Worm (Caenorhabditis elegans) whole organism, L3 larva: ENCODE measurements around the gene grl-8.

Experiments
- ceh-28 ChIP-seq: fragments of 150-350 bp; optimal IDR thresholded peaks from 2 replicates; lab custom pipeline; 2014; ENCODE audit warnings: missing biosample characterization, missing genetic modification reagents, missing genetic modification characterization
- daf-12 ChIP-seq: fragments of 150-350 bp; optimal IDR thresholded peaks from 2 replicates; lab custom pipeline; 2014; ENCODE audit warnings: missing biosample characterization, missing genetic modification reagents, missing genetic modification characterization
- egl-27 ChIP-seq: sonication (generic microtip); optimal IDR thresholded peaks from 4 replicates; lab custom pipeline; 2017; ENCODE audit warnings: missing biosample characterization, missing genetic modification reagents, missing genetic modification characterization
- egl-5 ChIP-seq: fragments of 150-350 bp; optimal IDR thresholded peaks from 2 replicates; lab custom pipeline; 2017; ENCODE audit warnings: missing biosample characterization, missing genetic modification reagents, missing genetic modification characterization, inconsistent platforms
- elt-1 ChIP-seq: fragments of 150-350 bp; optimal IDR thresholded peaks from 2 replicates; lab custom pipeline; 2014; ENCODE audit warnings: missing biosample characterization, missing genetic modification characterization
- elt-2 ChIP-seq: sonication (generic microtip); optimal IDR thresholded peaks from 2 replicates; lab custom pipeline; 2016; ENCODE audit warnings: missing genetic modification reagents, mild to moderate bottlenecking, missing genetic modification characterization, missing compliant biosample characterization
- elt-3 ChIP-seq, 3 experiments: fragments of 150-350 bp in 1 of 3; sonication (generic microtip) in 2 of 3; optimal IDR thresholded peaks; 2 replicates in 2 of 3; 4 replicates in 1 of 3; lab custom pipeline; 2014 to 2017; ENCODE audit warnings: missing biosample characterization in 3 of 3, missing genetic modification characterization in 3 of 3
- eor-1 ChIP-seq, 2 experiments: fragments of 150-350 bp; optimal IDR thresholded peaks; 2 replicates each; lab custom pipeline; 2014 to 2018; ENCODE audit warnings: missing biosample characterization in 2 of 2, missing genetic modification characterization in 2 of 2
- fkh-10 ChIP-seq: sonication (generic microtip); optimal IDR thresholded peaks from 2 replicates; lab custom pipeline; 2017; ENCODE audit warnings: missing biosample characterization, missing genetic modification reagents, missing genetic modification characterization
- fkh-2 ChIP-seq: fragments of 150-350 bp; optimal IDR thresholded peaks from 2 replicates; lab custom pipeline; 2014; ENCODE audit warnings: missing biosample characterization, missing genetic modification reagents, missing genetic modification characterization
- fos-1 ChIP-seq: fragments of 150-350 bp; optimal IDR thresholded peaks from 2 replicates; lab custom pipeline; 2014; ENCODE audit warnings: missing biosample characterization, missing genetic modification characterization
- hmg-11 ChIP-seq: sonication (generic microtip); optimal IDR thresholded peaks from 2 replicates; lab custom pipeline; 2016; ENCODE audit warnings: missing genetic modification characterization, missing compliant biosample characterization
- jun-1 ChIP-seq: fragments of 150-350 bp; optimal IDR thresholded peaks from 2 replicates; lab custom pipeline; 2014; ENCODE audit warnings: missing biosample characterization, missing genetic modification reagents, missing genetic modification characterization
- lin-15B ChIP-seq: fragments of 150-350 bp; optimal IDR thresholded peaks from 2 replicates; lab custom pipeline; 2014; ENCODE audit warnings: missing biosample characterization, missing genetic modification characterization
- lsy-12 ChIP-seq: sonication (generic microtip); optimal IDR thresholded peaks from 2 replicates; lab custom pipeline; 2016; ENCODE audit warnings: mild to moderate bottlenecking, missing genetic modification characterization, missing compliant biosample characterization
- mdl-1 ChIP-seq: fragments of 150-350 bp; optimal IDR thresholded peaks from 2 replicates; lab custom pipeline; 2014; ENCODE audit warnings: missing biosample characterization, missing genetic modification characterization
- nfya-1 ChIP-seq: sonication (generic microtip); optimal IDR thresholded peaks from 2 replicates; lab custom pipeline; 2017; ENCODE audit warnings: missing genetic modification characterization, mild to moderate bottlenecking, missing compliant biosample characterization, antibody characterized with exemption, moderate library complexity; ENCODE audit not compliant: insufficient read depth
- nhr-11 ChIP-seq: fragments of 150-350 bp; optimal IDR thresholded peaks from 2 replicates; lab custom pipeline; 2014; ENCODE audit warnings: missing biosample characterization, missing genetic modification characterization
- nhr-12 ChIP-seq: fragments of 150-350 bp; optimal IDR thresholded peaks from 2 replicates; lab custom pipeline; 2014; ENCODE audit warnings: missing biosample characterization, missing genetic modification characterization
- nhr-237 ChIP-seq: fragments of 150-350 bp; optimal IDR thresholded peaks from 2 replicates; lab custom pipeline; 2014; ENCODE audit warnings: missing biosample characterization, missing genetic modification characterization
- nhr-25 ChIP-seq: sonication (generic microtip); optimal IDR thresholded peaks from 2 replicates; lab custom pipeline; 2017; ENCODE audit warnings: missing biosample characterization, missing genetic modification characterization
- nhr-28 ChIP-seq: fragments of 150-350 bp; optimal IDR thresholded peaks from 2 replicates; lab custom pipeline; 2014; ENCODE audit warnings: missing biosample characterization, missing genetic modification characterization
- nhr-43 ChIP-seq: sonication (generic microtip); optimal IDR thresholded peaks from 2 replicates; lab custom pipeline; 2016; ENCODE audit warnings: mild to moderate bottlenecking, missing genetic modification characterization, missing compliant biosample characterization; ENCODE audit not compliant: poor library complexity, severe bottlenecking
- nhr-77 ChIP-seq: fragments of 150-350 bp; optimal IDR thresholded peaks from 2 replicates; lab custom pipeline; 2014; ENCODE audit warnings: missing biosample characterization, missing genetic modification characterization
- pha-4 ChIP-seq: fragments of 150-350 bp; optimal IDR thresholded peaks from 2 replicates; lab custom pipeline; 2014; ENCODE audit warnings: missing biosample characterization, missing genetic modification reagents, missing genetic modification characterization
- skn-1 ChIP-seq: fragments of 150-350 bp; optimal IDR thresholded peaks from 2 replicates; lab custom pipeline; 2014; ENCODE audit warnings: missing biosample characterization, missing genetic modification characterization
- snpc-4 ChIP-seq: fragments of 150-350 bp; optimal IDR thresholded peaks from 2 replicates; lab custom pipeline; 2014; ENCODE audit warnings: missing biosample characterization, missing genetic modification characterization
- unc-39 ChIP-seq: sonication (generic microtip); optimal IDR thresholded peaks from 4 replicates; lab custom pipeline; 2017; ENCODE audit warnings: missing biosample characterization, missing genetic modification characterization
- zag-1 ChIP-seq: fragments of 150-350 bp; optimal IDR thresholded peaks from 2 replicates; lab custom pipeline; 2014; ENCODE audit warnings: missing biosample characterization, missing genetic modification characterization
- ztf-4 ChIP-seq: fragments of 150-350 bp; optimal IDR thresholded peaks from 2 replicates; lab custom pipeline; 2014; ENCODE audit warnings: missing biosample characterization, missing genetic modification characterization

The grl-8 gene

DNA sequence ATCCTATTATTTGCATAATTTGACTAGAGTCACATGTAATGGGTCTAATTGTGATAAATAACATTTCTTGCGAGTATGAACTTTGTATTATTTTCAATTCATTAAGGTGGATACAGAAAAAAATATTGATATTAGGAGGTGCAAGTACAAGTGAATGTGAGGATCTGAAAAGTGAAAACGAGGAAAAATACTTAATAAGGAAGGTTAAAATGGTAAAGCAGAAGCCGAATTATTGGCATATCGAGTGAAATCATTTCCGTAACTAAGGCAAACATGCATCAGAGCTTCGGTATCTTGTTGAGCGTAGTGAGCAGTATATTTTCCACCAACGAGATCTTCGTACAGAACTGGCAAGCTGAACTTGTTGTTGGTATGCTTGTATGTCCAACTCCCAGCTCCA lies 28.4 kb downstream of the grl-8 start:
- TF ChIP-seq eor-1 (tag; optimal IDR thresholded peaks at IDR 0.05; lab: Kevin White, UChicago) = no peak
- TF ChIP-seq daf-12 (tag; lab: Kevin White, UChicago) = no peak
- TF ChIP-seq egl-5 = no peak
- TF ChIP-seq fos-1 (tag; lab: Kevin White, UChicago) = no peak
- TF ChIP-seq nhr-237 = no peak
- no peak for TF ChIP-seq nfya-1 (tag; lab: Kevin White, UChicago)
- no peak for TF ChIP-seq fkh-10
- no peak for TF ChIP-seq unc-39
- no peak for TF ChIP-seq hmg-11
- TF ChIP-seq lsy-12 = no peak
- no peak for TF ChIP-seq nhr-11
- TF ChIP-seq elt-3 (tag; optimal IDR thresholded peaks at IDR 0.05; lab: Kevin White, UChicago) = no peak
- TF ChIP-seq nhr-43 (tag; lab: Kevin White, UChicago) = no peak
- TF ChIP-seq egl-27 = no peak
- TF ChIP-seq pha-4 (tag; lab: Kevin White, UChicago) = no peak
- TF ChIP-seq nhr-77 (tag; lab: Kevin White, UChicago) = no peak
- no peak for TF ChIP-seq nhr-25 (tag; lab: Kevin White, UChicago)
- no peak for TF ChIP-seq ceh-28 (tag; lab: Kevin White, UChicago)
- no peak for TF ChIP-seq fkh-2 (tag; lab: Kevin White, UChicago)

DNA sequence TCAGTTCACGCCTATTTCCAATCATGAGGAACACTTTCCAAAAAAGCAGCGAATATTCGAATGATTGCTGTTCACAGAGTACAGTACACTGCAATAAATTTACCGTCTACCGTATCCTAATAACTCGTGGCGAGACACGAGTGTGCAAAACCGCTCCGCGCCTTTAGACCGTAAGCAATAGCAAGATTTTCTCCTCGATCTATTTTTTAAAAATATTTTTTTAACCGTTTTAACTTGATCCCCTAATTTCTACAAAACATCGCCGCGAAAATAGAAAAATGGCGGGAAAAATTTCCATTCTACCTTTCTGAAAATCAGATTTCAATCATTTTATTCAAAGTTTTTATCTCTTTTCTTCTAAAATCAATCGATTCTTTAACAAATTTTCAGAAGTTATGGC lies 30.2 kb downstream of the grl-8 start, which contains the start of gene era-1:
era-1 (plus strand) TSS at position 366 of the 400 bp plus-strand sequence.
- TF ChIP-seq eor-1 (tag; optimal IDR thresholded peaks at IDR 0.05; lab: Kevin White, UChicago) = no peak
- TF ChIP-seq egl-5 = no peak
- TF ChIP-seq fkh-2 (tag; lab: Kevin White, UChicago) = no peak
- no peak for TF ChIP-seq nhr-28 (tag; lab: Kevin White, UChicago)
- no peak for TF ChIP-seq skn-1 (tag; lab: Kevin White, UChicago)
- TF ChIP-seq hmg-11 = no peak
- no peak for TF ChIP-seq unc-39
- TF ChIP-seq elt-3 (tag; optimal IDR thresholded peaks at IDR 0.05; lab: Kevin White, UChicago) = no peak
- no peak for TF ChIP-seq zag-1 (tag; lab: Kevin White, UChicago)
- no peak for TF ChIP-seq lin-15B
- TF ChIP-seq, all 47 proteins: peak for 0

DNA sequence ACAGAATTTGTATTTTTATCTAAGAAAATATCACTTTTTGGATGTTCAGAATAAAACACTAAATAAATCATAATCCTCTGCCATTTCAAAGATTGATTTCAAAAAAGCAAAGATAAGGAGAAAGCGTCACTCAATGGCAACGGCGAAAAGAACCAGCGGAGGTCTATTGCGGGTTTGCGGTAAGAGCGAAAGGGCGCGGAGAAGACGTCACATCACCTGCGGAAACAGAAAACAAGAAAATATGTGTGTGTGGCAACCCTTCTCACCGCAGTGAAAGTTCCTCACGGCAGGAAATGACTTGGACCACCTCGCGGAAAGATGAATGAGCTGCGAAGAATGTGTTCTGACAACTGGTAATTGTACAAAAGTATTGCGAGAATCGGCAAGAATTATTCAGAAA lies 33.1 kb downstream of the grl-8 start:
- TF ChIP-seq fkh-10 (no peak), fkh-2 (tag; lab: Kevin White, UChicago) (no peak), elt-2 (tag; lab: Kevin White, UChicago) (no peak), fos-1 (tag; lab: Kevin White, UChicago) (no peak)

DNA sequence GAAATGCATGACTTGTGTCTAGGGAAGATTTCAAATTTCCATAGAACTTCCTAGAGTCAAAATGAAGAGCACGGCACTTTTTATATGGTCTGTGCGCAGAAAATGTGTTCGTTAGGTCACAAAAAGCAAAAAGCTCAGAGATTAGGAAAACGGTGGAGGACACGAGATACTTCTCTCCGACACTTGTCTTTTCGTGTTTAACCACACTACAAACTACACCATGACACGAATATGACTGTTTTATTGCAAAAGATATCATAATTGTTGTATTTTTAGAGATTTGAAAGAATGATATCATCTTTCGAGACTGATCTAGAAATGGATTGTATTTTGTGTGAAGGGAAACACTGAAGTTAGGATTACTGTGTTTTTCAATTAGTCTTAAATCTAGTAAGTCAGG lies 33.9 kb downstream of the grl-8 start:
- TF ChIP-seq nhr-25 (tag; lab: Kevin White, UChicago) (peak; percentile 1), nhr-12 (no peak), nhr-43 (tag; lab: Kevin White, UChicago) (peak; percentile 31), fkh-10 (no peak), zag-1 (tag; lab: Kevin White, UChicago) (no peak)

DNA sequence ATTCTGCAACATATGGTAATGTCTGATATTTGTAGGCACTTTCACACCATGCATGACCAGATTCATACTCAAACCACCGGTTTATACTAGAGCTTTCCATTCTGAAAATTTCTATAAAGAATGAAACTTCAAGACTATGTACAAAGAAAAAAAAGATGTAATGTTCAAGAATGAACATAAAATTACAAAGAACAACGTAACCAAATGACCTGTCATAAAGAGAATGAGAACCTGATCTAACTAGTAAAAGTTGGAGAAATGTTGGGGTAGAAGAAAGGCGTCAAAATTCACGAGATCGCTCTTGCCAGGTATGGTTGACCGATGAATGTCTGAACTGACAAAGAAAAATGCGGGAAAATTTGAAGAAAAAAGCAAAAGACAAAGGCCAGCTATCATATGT lies 35.3 kb downstream of the grl-8 start, which contains the start of gene W02F12.2:
W02F12.2 (minus strand) TSS at position 101 of the 400 bp plus-strand sequence.
- no peak for TF ChIP-seq zag-1 (tag; lab: Kevin White, UChicago)
- TF ChIP-seq ztf-4 (tag; lab: Kevin White, UChicago) = no peak
- no peak for TF ChIP-seq jun-1 (tag; lab: Kevin White, UChicago)
- TF ChIP-seq snpc-4 = no peak
- TF ChIP-seq hmg-11 = no peak
- no peak for TF ChIP-seq nhr-77 (tag; lab: Kevin White, UChicago)
- no peak for TF ChIP-seq nhr-12
- TF ChIP-seq egl-27 = no peak
- TF ChIP-seq mdl-1 = no peak
- TF ChIP-seq skn-1 (tag; lab: Kevin White, UChicago) = no peak
- no peak for TF ChIP-seq unc-39
- TF ChIP-seq eor-1 (tag; optimal IDR thresholded peaks at IDR 0.05; lab: Kevin White, UChicago) = no peak
- TF ChIP-seq elt-1 (tag; lab: Kevin White, UChicago) = no peak

DNA sequence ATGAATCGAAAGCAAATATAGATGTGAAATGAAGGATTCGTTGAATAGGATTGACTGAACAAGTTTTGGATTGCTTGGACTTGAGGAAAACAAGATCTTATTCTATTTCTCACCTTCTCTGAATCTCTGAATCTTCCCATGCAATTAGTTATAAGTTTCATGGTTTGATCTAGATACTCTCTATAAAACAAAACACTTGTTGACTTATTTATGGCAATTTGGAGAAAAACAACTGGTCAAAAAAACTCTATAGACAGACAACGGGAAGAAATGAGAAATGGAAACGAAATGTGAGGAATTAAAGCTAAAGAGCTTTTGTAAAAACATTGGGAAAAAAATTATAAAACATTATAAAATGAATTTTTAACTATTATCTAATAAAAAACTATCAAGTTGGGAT lies 38.2 kb downstream of the grl-8 start, which contains the start of gene W02F12.8:
W02F12.8 (minus strand) TSS at position 101 of the 400 bp plus-strand sequence.
- no peak for TF ChIP-seq nhr-25 (tag; lab: Kevin White, UChicago)
- TF ChIP-seq mdl-1 = no peak
- TF ChIP-seq elt-3 (tag; optimal IDR thresholded peaks at IDR 0.05; lab: Kevin White, UChicago) = no peak
- TF ChIP-seq, all 47 proteins: peak for 0
